Fruit fly (Drosophila melanogaster) S2 (cell line): ENCODE results near the gene Sirt7.

Experiments used
- CG8478 ChIP-seq: fragments of >200 bp; optimal IDR thresholded peaks from 2 replicates; lab custom pipeline; 2018
- CTCF ChIP-seq, 2 experiments: fragments of >200 bp; optimal IDR thresholded peaks; 2 replicates each; lab custom pipeline; 2018

Sirt7 gene

dm6 chr3R:29076609-29077008 lies 20.9 kb downstream of the Sirt7 start:
- TF ChIP-seq CTCF (optimal IDR thresholded peaks at IDR 0.05; lab: Kevin White, UChicago) (no peak), CG8478 (no peak)

- TF ChIP-seq CG8478 (no peak), CTCF (optimal IDR thresholded peaks at IDR 0.05; lab: Kevin White, UChicago) (no peak)
These were observed 21.8 kb downstream of the Sirt7 start for dm6 chr3R:29077572-29077971.

dm6 chr3R:29082034-29082433 lies 26.3 kb downstream of the Sirt7 start:
- TF ChIP-seq CTCF (optimal IDR thresholded peaks at IDR 0.05; lab: Kevin White, UChicago) (no peak), CG8478 (no peak)

dm6 chr3R:29082511-29083296 lies 27.0 kb downstream of the Sirt7 start:
- TF ChIP-seq CTCF (optimal IDR thresholded peaks at IDR 0.05; lab: Kevin White, UChicago) (no peak), CG8478 (no peak)

dm6 chr3R:29083459-29084457 lies 28.0 kb downstream of the Sirt7 start:
- no peak for TF ChIP-seq CTCF (optimal IDR thresholded peaks at IDR 0.05; lab: Kevin White, UChicago)
- TF ChIP-seq CG8478 = no peak

dm6 chr3R:29086896-29087295 lies 31.2 kb downstream of the Sirt7 start:
- TF ChIP-seq CG8478 = no peak
- no peak for TF ChIP-seq CTCF (optimal IDR thresholded peaks at IDR 0.05; lab: Kevin White, UChicago)

dm6 chr3R:29087302-29087782 lies 31.6 kb downstream of the Sirt7 start:
- no peak for TF ChIP-seq CG8478
- TF ChIP-seq CTCF (optimal IDR thresholded peaks at IDR 0.05; lab: Kevin White, UChicago) = peak; percentile 80 to 84

- TF ChIP-seq CTCF (optimal IDR thresholded peaks at IDR 0.05; lab: Kevin White, UChicago) (peak in 1 of 2 experiments; percentile 35), CG8478 (no peak)
These were observed 32.3 kb downstream of the Sirt7 start for dm6 chr3R:29087926-29088487.

dm6 chr3R:29088938-29089661 lies 33.4 kb downstream of the Sirt7 start:
- TF ChIP-seq CTCF (optimal IDR thresholded peaks at IDR 0.05; lab: Kevin White, UChicago) (no peak), CG8478 (no peak)

- TF ChIP-seq CG8478 (no peak), CTCF (optimal IDR thresholded peaks at IDR 0.05; lab: Kevin White, UChicago) (no peak)
These were observed 33.9 kb downstream of the Sirt7 start for dm6 chr3R:29089662-29090007.

- TF ChIP-seq CTCF (optimal IDR thresholded peaks at IDR 0.05; lab: Kevin White, UChicago) (no peak), CG8478 (no peak)
These were observed 35.9 kb downstream of the Sirt7 start for dm6 chr3R:29091609-29092008.

dm6 chr3R:29094152-29094551 lies 38.4 kb downstream of the Sirt7 start:
- TF ChIP-seq CTCF (optimal IDR thresholded peaks at IDR 0.05; lab: Kevin White, UChicago) = no peak

- TF ChIP-seq CTCF (optimal IDR thresholded peaks at IDR 0.05; lab: Kevin White, UChicago) = no peak
- TF ChIP-seq CG8478 = no peak
These were observed 39.8 kb downstream of the Sirt7 start for dm6 chr3R:29095525-29095924.

dm6 chr3R:29096009-29096443 lies 40.3 kb downstream of the Sirt7 start:
- TF ChIP-seq CTCF (optimal IDR thresholded peaks at IDR 0.05; lab: Kevin White, UChicago) (no peak), CG8478 (no peak)

dm6 chr3R:29098022-29098421 lies 42.3 kb downstream of the Sirt7 start:
- TF ChIP-seq CTCF (optimal IDR thresholded peaks at IDR 0.05; lab: Kevin White, UChicago) (no peak), CG8478 (no peak)
